Worm (Caenorhabditis elegans) whole organism, L2 larva: ENCODE data around the gene Y6G8.2.

Experiments
- C34F6.9 ChIP-seq: fragments of 150-350 bp; optimal IDR thresholded peaks from 2 replicates; lab custom pipeline; 2014; ENCODE audit warnings: missing biosample characterization, missing genetic modification characterization
- ama-1 ChIP-seq: fragments of 150-350 bp; optimal IDR thresholded peaks from 2 replicates; lab custom pipeline; 2018; ENCODE audit warnings: inconsistent platforms
- ceh-16 ChIP-seq: fragments of 150-350 bp; optimal IDR thresholded peaks from 2 replicates; lab custom pipeline; 2014; ENCODE audit warnings: missing biosample characterization, missing genetic modification characterization
- nhr-10 ChIP-seq: sonication (generic microtip); optimal IDR thresholded peaks from 2 replicates; lab custom pipeline; 2017; ENCODE audit warnings: missing biosample characterization, missing genetic modification characterization
- nhr-77 ChIP-seq: fragments of 150-350 bp; optimal IDR thresholded peaks from 2 replicates; lab custom pipeline; 2014; ENCODE audit warnings: missing biosample characterization, missing genetic modification characterization
- sma-3 ChIP-seq: sonication (generic microtip); optimal IDR thresholded peaks from 2 replicates; lab custom pipeline; 2016; ENCODE audit warnings: missing genetic modification reagents, missing genetic modification characterization, missing compliant biosample characterization
- snpc-4 ChIP-seq: fragments of 150-350 bp; optimal IDR thresholded peaks from 2 replicates; lab custom pipeline; 2014; ENCODE audit warnings: missing biosample characterization, missing genetic modification characterization
- unc-62 ChIP-seq: fragments of 150-350 bp; optimal IDR thresholded peaks from 2 replicates; lab custom pipeline; 2014; ENCODE audit warnings: missing biosample characterization, missing genetic modification reagents, missing genetic modification characterization
- ztf-11 ChIP-seq: sonication (generic microtip); optimal IDR thresholded peaks from 2 replicates; lab custom pipeline; 2017; ENCODE audit warnings: missing biosample characterization, missing genetic modification characterization

DNA sequence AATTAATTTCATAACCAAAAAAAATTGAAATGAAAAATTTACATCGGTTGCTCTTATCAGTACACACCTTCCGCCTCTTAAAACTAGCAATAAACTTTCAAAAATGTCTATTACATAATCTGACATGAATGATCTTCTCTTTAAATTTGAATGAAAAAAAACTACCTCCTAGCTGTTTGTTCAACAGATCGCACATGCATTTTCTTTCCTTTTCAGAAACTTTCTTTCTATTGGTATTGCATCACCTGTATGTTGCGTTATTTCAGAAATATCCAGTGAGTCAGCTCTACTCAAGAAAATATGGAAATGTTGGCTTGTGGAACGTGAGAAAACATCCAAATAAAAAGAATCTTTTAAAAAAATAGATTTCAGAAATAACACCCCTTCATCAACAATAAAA, 24.5 kb upstream of the Y6G8.2 start, which contains the start of gene F57G4.1:
- TF ChIP-seq ceh-16 (no peak), ztf-11 (tag; lab: Kevin White, UChicago) (no peak), unc-62 (no peak), snpc-4 (no peak), sma-3 (GFP tag; lab: Kevin White, UChicago) (no peak), C34F6.9 (tag; lab: Kevin White, UChicago) (no peak), nhr-10 (tag; lab: Kevin White, UChicago) (no peak), ama-1 (lab: Kevin White, UChicago) (no peak), nhr-77 (tag; lab: Kevin White, UChicago) (no peak)
